Worm (Caenorhabditis elegans) whole organism, midembryonic: ENCODE results near the gene F35E12.10.

ENCODE experiments used
- cog-1 ChIP-seq: sonication (generic microtip); optimal IDR thresholded peaks from 2 replicates; lab custom pipeline; 2016; ENCODE audit warnings: missing genetic modification characterization, missing compliant biosample characterization
- flt-1 ChIP-seq: fragments of 200-800 bp; sonication (Bioruptor generic); IDR thresholded peaks from 2 replicates; pipeline ENCODE4 v1.3.6; 2022; ENCODE audit warnings: missing genetic modification characterization, missing compliant biosample characterization
- klf-2 ChIP-seq: fragments of 200-800 bp; sonication (Bioruptor generic); conservative IDR thresholded peaks from 2 replicates; pipeline ENCODE4 v1.3.6; 2022; ENCODE audit warnings: missing genetic modification reagents, missing genetic modification characterization, missing compliant biosample characterization
- ref-1 ChIP-seq: fragments of 200-800 bp; sonication (Bioruptor generic); conservative IDR thresholded peaks from 2 replicates; pipeline ENCODE4 v1.3.6; 2022; ENCODE audit warnings: missing genetic modification reagents, missing genetic modification characterization, missing compliant biosample characterization
- tab-1 ChIP-seq: fragments of 200-800 bp; sonication (Bioruptor generic); IDR thresholded peaks from 2 replicates; pipeline ENCODE4 v1.3.6; 2022; ENCODE audit warnings: missing genetic modification characterization, missing compliant biosample characterization

- no peak for TF ChIP-seq ref-1 (GFP tag; lab: Robert Waterston, UW)
- TF ChIP-seq tab-1 (GFP tag; lab: Robert Waterston, UW): no peak
- no peak for TF ChIP-seq flt-1 (GFP tag; lab: Robert Waterston, UW)
- TF ChIP-seq cog-1 (tag; lab: Kevin White, UChicago): no peak
- no peak for TF ChIP-seq klf-2
These were observed 8.7 kb downstream of the F35E12.10 start for ce11 chrV:13739901-13740300.
